Fruit fly (Drosophila melanogaster) whole organism, embryonic: ENCODE data around the gene CG9269.

ENCODE experiments used
- BEAF-32 ChIP-seq: fragments of 200-800 bp; sonication (Bioruptor generic); optimal IDR thresholded peaks from 3 replicates; lab custom pipeline; 2017; ENCODE audit warnings: missing biosample characterization, missing genetic modification characterization, mild to moderate bottlenecking, moderate library complexity, missing genetic modification reagents
- CG1024 ChIP-seq: fragments of 200-800 bp; sonication (Bioruptor generic); IDR thresholded peaks from 2 replicates; pipeline ENCODE4 v1.3.6; 2022; ENCODE audit warnings: missing biosample characterization, missing genetic modification characterization
- CG11456 ChIP-seq: fragments of 200-800 bp; sonication (Bioruptor generic); IDR thresholded peaks from 3 replicates; pipeline ENCODE4 v1.3.6; 2022; ENCODE audit warnings: missing biosample characterization, missing genetic modification characterization
- CG12299 ChIP-seq: fragments of 200-800 bp; sonication (Bioruptor generic); optimal IDR thresholded peaks from 2 replicates; lab custom pipeline; 2018; ENCODE audit warnings: missing biosample characterization, mild to moderate bottlenecking, missing genetic modification characterization
- CG1233 ChIP-seq: fragments of 200-800 bp; sonication (Bioruptor generic); optimal IDR thresholded peaks from 4 replicates; lab custom pipeline; 2018; ENCODE audit warnings: missing biosample characterization, mild to moderate bottlenecking, missing genetic modification characterization
- CG12659 ChIP-seq: fragments of 200-800 bp; sonication (Bioruptor generic); optimal IDR thresholded peaks from 3 replicates; lab custom pipeline; 2017; ENCODE audit warnings: mild to moderate bottlenecking, missing biosample characterization, missing genetic modification reagents, missing genetic modification characterization
- CG14014 ChIP-seq: fragments of 200-800 bp; sonication (Bioruptor generic); IDR thresholded peaks from 2 replicates; pipeline ENCODE4 v1.3.6; 2022; ENCODE audit warnings: missing biosample characterization, missing genetic modification characterization
- CG1603 ChIP-seq: fragments of 200-800 bp; sonication (Bioruptor generic); optimal IDR thresholded peaks from 2 replicates; lab custom pipeline; 2019; ENCODE audit warnings: missing biosample characterization, mild to moderate bottlenecking, missing genetic modification characterization, moderate library complexity
- CG17568 ChIP-seq: fragments of 200-800 bp; sonication (Bioruptor generic); optimal IDR thresholded peaks from 2 replicates; lab custom pipeline; 2018; ENCODE audit warnings: missing biosample characterization, mild to moderate bottlenecking, missing genetic modification characterization, moderate library complexity
- CG30020 ChIP-seq: fragments of 200-800 bp; optimal IDR thresholded peaks from 2 replicates; lab custom pipeline; 2019; ENCODE audit warnings: missing biosample characterization, mild to moderate bottlenecking, missing genetic modification characterization, moderate library complexity
- CG31441 ChIP-seq: fragments of 200-800 bp; sonication (Bioruptor generic); IDR thresholded peaks from 2 replicates; pipeline ENCODE4 v1.3.6; 2022; ENCODE audit warnings: missing biosample characterization, missing genetic modification characterization
- CG34422 ChIP-seq: fragments of 200-800 bp; sonication (Bioruptor generic); IDR thresholded peaks from 3 replicates; pipeline ENCODE4 v1.3.6; 2022; ENCODE audit warnings: missing biosample characterization, missing genetic modification characterization
- CG4617 ChIP-seq: fragments of 200-800 bp; sonication (Bioruptor generic); optimal IDR thresholded peaks from 3 replicates; lab custom pipeline; 2016; ENCODE audit warnings: missing biosample characterization, missing genetic modification characterization, borderline replicate concordance
- CG7357 ChIP-seq: fragments of 200-800 bp; sonication (Bioruptor generic); IDR thresholded peaks from 3 replicates; pipeline ENCODE4 v1.3.6; 2022; ENCODE audit warnings: missing biosample characterization, missing genetic modification characterization
- CG7556 ChIP-seq: fragments of 200-800 bp; sonication (Bioruptor generic); optimal IDR thresholded peaks from 2 replicates; lab custom pipeline; 2017; ENCODE audit warnings: missing biosample characterization, mild to moderate bottlenecking, missing genetic modification characterization
- CG7987 ChIP-seq: fragments of 200-800 bp; sonication (Bioruptor generic); optimal IDR thresholded peaks from 2 replicates; lab custom pipeline; 2018; ENCODE audit warnings: missing biosample characterization, mild to moderate bottlenecking, missing genetic modification characterization, moderate library complexity
- CG9797 ChIP-seq: fragments of 200-800 bp; sonication (Bioruptor generic); optimal IDR thresholded peaks from 3 replicates; lab custom pipeline; 2018; ENCODE audit warnings: missing biosample characterization, mild to moderate bottlenecking, missing genetic modification characterization
- CG9932 ChIP-seq: fragments of 200-800 bp; sonication (Bioruptor generic); IDR thresholded peaks from 2 replicates; pipeline ENCODE4 v1.3.6; 2022; ENCODE audit warnings: missing biosample characterization, missing genetic modification characterization
- D19A ChIP-seq: fragments of 200-800 bp; optimal IDR thresholded peaks from 3 replicates; lab custom pipeline; 2019; ENCODE audit warnings: missing biosample characterization, mild to moderate bottlenecking, missing genetic modification characterization, moderate library complexity
- Dref ChIP-seq: fragments of 200-800 bp; sonication (Bioruptor generic); IDR thresholded peaks from 2 replicates; pipeline ENCODE4 v1.3.6; 2022; ENCODE audit warnings: missing biosample characterization, missing genetic modification characterization
- Ets97D ChIP-seq: fragments of 200-800 bp; sonication (Bioruptor generic); optimal IDR thresholded peaks from 3 replicates; lab custom pipeline; 2016; ENCODE audit warnings: missing biosample characterization, missing genetic modification characterization
- HLHmδ ChIP-seq: fragments of 200-800 bp; sonication (Bioruptor generic); optimal IDR thresholded peaks from 2 replicates; lab custom pipeline; 2018; ENCODE audit warnings: missing biosample characterization, mild to moderate bottlenecking, missing genetic modification characterization, moderate library complexity
- Kr ChIP-seq: fragments of 200-800 bp; sonication (Bioruptor generic); optimal IDR thresholded peaks from 2 replicates; lab custom pipeline; 2017; ENCODE audit warnings: missing biosample characterization, mild to moderate bottlenecking, missing genetic modification characterization
- NFAT ChIP-seq: fragments of 200-800 bp; sonication (Bioruptor generic); IDR thresholded peaks from 2 replicates; pipeline ENCODE4 v1.3.6; 2022; ENCODE audit warnings: missing biosample characterization, missing genetic modification characterization
- Scr ChIP-seq: fragments of 200-800 bp; sonication (Bioruptor generic); IDR thresholded peaks from 2 replicates; pipeline ENCODE4 v1.3.6; 2022; ENCODE audit warnings: missing biosample characterization, missing genetic modification characterization; ENCODE audit not compliant: partially characterized antibody
- Side ChIP-seq: fragments of 200-800 bp; sonication (Bioruptor generic); optimal IDR thresholded peaks from 2 replicates; lab custom pipeline; 2016; ENCODE audit warnings: missing biosample characterization, missing genetic modification characterization
- Spps ChIP-seq: fragments of 200-800 bp; sonication (Bioruptor generic); optimal IDR thresholded peaks from 2 replicates; lab custom pipeline; 2018; ENCODE audit warnings: missing biosample characterization, mild to moderate bottlenecking, missing genetic modification characterization
- Sry-δ ChIP-seq: fragments of 200-800 bp; sonication (Bioruptor generic); optimal IDR thresholded peaks from 2 replicates; lab custom pipeline; 2016; ENCODE audit warnings: missing biosample characterization, missing genetic modification characterization
- YL-1 ChIP-seq: fragments of 200-800 bp; sonication (Bioruptor generic); optimal IDR thresholded peaks from 3 replicates; lab custom pipeline; 2017; ENCODE audit warnings: missing biosample characterization, mild to moderate bottlenecking, missing genetic modification characterization
- ara ChIP-seq: fragments of 200-800 bp; sonication (Bioruptor generic); IDR thresholded peaks from 2 replicates; pipeline ENCODE4 v1.3.6; 2022; ENCODE audit warnings: missing biosample characterization, missing genetic modification characterization
- bbx ChIP-seq: fragments of 200-800 bp; sonication (Bioruptor generic); IDR thresholded peaks from 2 replicates; pipeline ENCODE4 v1.3.6; 2022; ENCODE audit warnings: missing biosample characterization, missing genetic modification characterization; ENCODE audit not compliant: partially characterized antibody
- bsh ChIP-seq, 2 experiments: fragments of 200-800 bp; sonication (Bioruptor generic); optimal IDR thresholded peaks; 2 replicates each; lab custom pipeline; 2017 to 2018; ENCODE audit warnings: mild to moderate bottlenecking in 2 of 2, missing biosample characterization in 2 of 2, missing genetic modification characterization in 2 of 2, moderate library complexity in 1 of 2
- esg ChIP-seq: fragments of 200-800 bp; sonication (Bioruptor generic); conservative IDR thresholded peaks from 2 replicates; pipeline ENCODE4 v1.3.6; 2022; ENCODE audit warnings: missing biosample characterization, missing genetic modification characterization
- gfzf ChIP-seq: fragments of 200-800 bp; sonication (Bioruptor generic); optimal IDR thresholded peaks from 2 replicates; lab custom pipeline; 2016; ENCODE audit warnings: missing biosample characterization, mild to moderate bottlenecking, missing genetic modification characterization, moderate library complexity
- hkb ChIP-seq, 2 experiments: fragments of 200-800 bp in 1 of 2; fragments of >200 bp in 1 of 2; sonication (Bioruptor generic) in 1 of 2; IDR thresholded peaks in 1 of 2; optimal IDR thresholded peaks in 1 of 2; 2 replicates each; pipeline versions ENCODE4 v1.3.6 to Lab custom; 2017 to 2022; ENCODE audit warnings: missing biosample characterization in 1 of 2, missing genetic modification characterization in 1 of 2
- lbe ChIP-seq: fragments of 200-800 bp; sonication (Bioruptor generic); optimal IDR thresholded peaks from 2 replicates; lab custom pipeline; 2016; ENCODE audit warnings: missing biosample characterization, mild to moderate bottlenecking, missing genetic modification characterization
- lov ChIP-seq, 2 experiments: fragments of 200-800 bp in 1 of 2; fragments of >200 bp in 1 of 2; sonication (Bioruptor generic) in 1 of 2; IDR thresholded peaks in 1 of 2; optimal IDR thresholded peaks in 1 of 2; 2 replicates in 1 of 2; 3 replicates in 1 of 2; pipeline versions ENCODE4 v1.3.6 to Lab custom; 2017 to 2022; ENCODE audit warnings: missing biosample characterization in 1 of 2, missing genetic modification characterization in 1 of 2
- nom ChIP-seq: fragments of 200-800 bp; sonication (Bioruptor generic); optimal IDR thresholded peaks from 2 replicates; lab custom pipeline; 2017; ENCODE audit warnings: missing biosample characterization, missing genetic modification characterization, mild to moderate bottlenecking, moderate library complexity, missing genetic modification reagents
- pfk ChIP-seq: fragments of 200-800 bp; sonication (Bioruptor generic); optimal IDR thresholded peaks from 2 replicates; lab custom pipeline; 2018; ENCODE audit warnings: missing biosample characterization, mild to moderate bottlenecking, missing genetic modification characterization, moderate library complexity
- phol ChIP-seq: fragments of 200-800 bp; sonication (Bioruptor generic); optimal IDR thresholded peaks from 3 replicates; lab custom pipeline; 2018; ENCODE audit warnings: missing biosample characterization, mild to moderate bottlenecking, missing genetic modification characterization, moderate library complexity
- ranshi ChIP-seq: fragments of 200-800 bp; sonication (Bioruptor generic); IDR thresholded peaks from 2 replicates; pipeline ENCODE4 v1.3.6; 2022; ENCODE audit warnings: missing biosample characterization, missing genetic modification characterization
- schlank ChIP-seq: fragments of 200-800 bp; sonication (Bioruptor generic); optimal IDR thresholded peaks from 2 replicates; lab custom pipeline; 2018; ENCODE audit warnings: missing biosample characterization, mild to moderate bottlenecking, missing genetic modification characterization
- slbo ChIP-seq: fragments of 200-800 bp; sonication (Bioruptor generic); IDR thresholded peaks from 2 replicates; pipeline ENCODE4 v1.3.6; 2022; ENCODE audit warnings: missing biosample characterization, missing genetic modification characterization
- trem ChIP-seq: fragments of 200-800 bp; optimal IDR thresholded peaks from 3 replicates; lab custom pipeline; 2019; ENCODE audit warnings: missing biosample characterization, mild to moderate bottlenecking, missing genetic modification characterization, moderate library complexity
- zfh1 ChIP-seq: fragments of 200-800 bp; sonication (Bioruptor generic); IDR thresholded peaks from 3 replicates; pipeline ENCODE4 v1.3.6; 2022; ENCODE audit warnings: missing biosample characterization, missing genetic modification characterization

The CG9269 gene

DNA sequence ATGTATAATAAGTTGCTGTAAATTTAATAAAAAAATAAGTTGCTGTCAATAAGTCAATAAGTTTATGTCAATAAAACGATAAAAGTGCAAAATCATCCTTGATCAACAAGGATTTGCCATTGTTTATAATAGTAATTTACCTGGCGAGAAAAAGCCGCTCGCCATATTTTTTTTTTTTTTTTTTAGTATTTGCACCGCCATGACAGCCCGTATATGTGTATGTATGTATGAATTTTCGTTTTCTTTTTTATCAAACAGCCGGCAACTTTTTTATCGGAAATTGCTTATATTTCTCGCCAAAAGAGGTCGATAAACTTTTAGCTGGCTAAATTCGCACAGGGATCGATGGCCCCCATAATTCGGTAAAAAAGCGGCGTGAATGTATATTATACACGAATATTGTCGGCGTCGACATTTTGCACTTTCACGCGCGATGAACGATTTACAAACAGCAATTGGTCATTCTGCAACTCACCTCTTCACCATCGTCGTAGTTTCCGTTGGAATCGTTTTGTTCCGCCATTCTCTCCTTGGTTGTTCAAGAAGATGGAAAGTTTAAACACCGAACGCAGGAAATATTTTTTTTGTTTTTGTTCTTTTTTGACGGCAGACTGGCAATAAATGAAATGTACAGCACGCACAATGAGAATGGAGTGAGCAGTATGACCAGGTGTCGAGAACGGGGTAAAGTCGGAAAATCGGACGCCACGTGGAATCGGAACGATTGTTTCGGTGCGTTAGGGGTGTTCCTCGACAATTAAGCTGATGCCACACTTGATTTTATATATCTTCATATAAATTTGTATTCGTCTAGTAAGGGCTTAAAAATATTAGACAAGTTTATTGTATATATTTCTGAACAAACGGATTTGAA is 44.4 kb downstream of the CG9269 start, which contains the start of gene Hrb87F (continued):
- peak in 1 of 2 experiments; percentile 9 for TF ChIP-seq bsh (GFP tag; optimal IDR thresholded peaks at IDR 0.05; lab: Kevin White, UChicago)
- peak; percentile 60 for TF ChIP-seq CG7987 (GFP tag; lab: Kevin White, UChicago)
- TF ChIP-seq phol (tag; lab: Kevin White, UChicago) = peak; percentile 84
- 0 out of 3 replicates have a peak, but pooled peaks have one; percentile 11 for TF ChIP-seq CG7357 (GFP tag; lab: Robert Waterston, UW)
- peak; percentile 60 for TF ChIP-seq gfzf (GFP tag; lab: Kevin White, UChicago)
- TF ChIP-seq Kr = no peak
- 0 out of 3 replicates have a peak, but pooled peaks have one; percentile 60 for TF ChIP-seq zfh1 (GFP tag; lab: Robert Waterston, UW)
- no peak for TF ChIP-seq D19A
- TF ChIP-seq NFAT = peak; percentile 33; the same call in 1 of the 2 replicates
- peak; percentile 67 for TF ChIP-seq YL-1 (GFP tag; lab: Kevin White, UChicago)
- peak; percentile 67 for TF ChIP-seq Dref (GFP tag; lab: Robert Waterston, UW)
- peak; percentile 50 for TF ChIP-seq lbe (GFP tag; lab: Kevin White, UChicago)
- peak; percentile 78 for TF ChIP-seq slbo
- no peak for TF ChIP-seq trem (tag; lab: Kevin White, UChicago)
- peak; percentile 29 for TF ChIP-seq Sry-δ
- TF ChIP-seq nom (GFP tag; lab: Kevin White, UChicago) = peak; percentile 49
- TF ChIP-seq BEAF-32 (GFP tag; lab: Kevin White, UChicago) = peak; percentile 40
- TF ChIP-seq CG11456 = peak; percentile 40; the same call in 1 of the 3 replicates
- TF ChIP-seq Scr (GFP tag; lab: Robert Waterston, UW) = peak; percentile 19; the same call in 1 of the 2 replicates
- peak; percentile 87 for TF ChIP-seq CG1024 (GFP tag; lab: Robert Waterston, UW)
- peak; percentile 7; the same call in 1 of the 2 replicates for TF ChIP-seq ranshi
- peak; percentile 35 for TF ChIP-seq CG17568 (GFP tag; lab: Kevin White, UChicago)
- no peak for TF ChIP-seq lov (optimal IDR thresholded peaks at IDR 0.05; lab: Kevin White, UChicago)
- TF ChIP-seq lov (GFP tag; IDR thresholded peaks at IDR 0.05; lab: Robert Waterston, UW) = peak; percentile 22; the same call in 1 of the 3 replicates
- no peak for TF ChIP-seq CG7556
- TF ChIP-seq CG9797 (GFP tag; lab: Kevin White, UChicago) = peak; percentile 57
- TF ChIP-seq CG34422 = peak; percentile 81; the same call in 1 of the 3 replicates
- TF ChIP-seq ara (GFP tag; lab: Robert Waterston, UW) = no peak
- peak; percentile 52 for TF ChIP-seq HLHmδ (GFP tag; lab: Kevin White, UChicago)
- peak; percentile 91 for TF ChIP-seq pfk
- 0 out of 2 replicates have a peak, but pooled peaks have one; percentile 9 for TF ChIP-seq bbx
- TF ChIP-seq CG12659 (GFP tag; lab: Kevin White, UChicago) = peak; percentile 82
- TF ChIP-seq CG12299 (tag; lab: Kevin White, UChicago) = peak; percentile 41
- peak; percentile 67 for TF ChIP-seq CG9932 (GFP tag; lab: Robert Waterston, UW)
- TF ChIP-seq hkb (optimal IDR thresholded peaks at IDR 0.05; lab: Kevin White, UChicago) = no peak
- 0 out of 2 replicates have a peak, but pooled peaks have one; percentile 12 for TF ChIP-seq hkb (GFP tag; IDR thresholded peaks at IDR 0.05; lab: Robert Waterston, UW)
- TF ChIP-seq CG14014 (GFP tag; lab: Robert Waterston, UW) = 0 out of 2 replicates have a peak, but pooled peaks have one; percentile 5
- TF ChIP-seq CG31441 (GFP tag; lab: Robert Waterston, UW) = 0 out of 2 replicates have a peak, but pooled peaks have one; percentile 5
- TF ChIP-seq Spps (tag; lab: Kevin White, UChicago) = no peak
- peak; percentile 78 for TF ChIP-seq Ets97D (GFP tag; lab: Kevin White, UChicago)
- TF ChIP-seq Side (GFP tag; lab: Kevin White, UChicago) = peak; percentile 39
- peak; percentile 65 for TF ChIP-seq CG1603 (tag; lab: Kevin White, UChicago)
- TF ChIP-seq CG1233 (GFP tag; lab: Kevin White, UChicago) = no peak
- peak; percentile 93 for TF ChIP-seq CG30020
- TF ChIP-seq esg = 0 out of 2 replicates have a peak, but pooled peaks have one; percentile 19
- TF ChIP-seq CG4617 (GFP tag; lab: Kevin White, UChicago) = peak; percentile 15
- no peak for TF ChIP-seq schlank (tag; lab: Kevin White, UChicago)
